Worm (Caenorhabditis elegans): ENCODE results near the gene scl-8.

ce11 chrIV:13046848-13047247 lies 24.7 kb upstream of the scl-8 start, which contains the start of gene scl-9:
- no peak for TF ChIP-seq fkh-10 (GFP tag; optimal IDR thresholded peaks at IDR 0.05)
- no peak for TF ChIP-seq nhr-11 (tag; optimal IDR thresholded peaks at IDR 0.05)
